Worm (Caenorhabditis elegans) whole organism, early embryonic: ENCODE results near the gene W09B6.4.

Experiments used
- B0310.2 ChIP-seq: sonication (generic microtip); optimal IDR thresholded peaks from 2 replicates; lab custom pipeline; 2016; ENCODE audit warnings: mild to moderate bottlenecking, missing genetic modification characterization, missing compliant biosample characterization
- F13C5.2 ChIP-seq: sonication (generic microtip); optimal IDR thresholded peaks from 2 replicates; lab custom pipeline; 2017; ENCODE audit warnings: mild to moderate bottlenecking, missing genetic modification characterization, inconsistent platforms, missing compliant biosample characterization
- aly-1 ChIP-seq: sonication (generic microtip); optimal IDR thresholded peaks from 2 replicates; lab custom pipeline; 2016; ENCODE audit warnings: missing genetic modification characterization, missing compliant biosample characterization
- ama-1 ChIP-seq: fragments of 150-350 bp; optimal IDR thresholded peaks from 2 replicates; lab custom pipeline; 2014
- ceh-13 ChIP-seq: fragments of 200-800 bp; sonication (Bioruptor generic); optimal IDR thresholded peaks from 2 replicates; lab custom pipeline; 2018; ENCODE audit warnings: mild to moderate bottlenecking, missing genetic modification characterization, missing compliant biosample characterization
- ceh-36 ChIP-seq: sonication (generic microtip); optimal IDR thresholded peaks from 2 replicates; lab custom pipeline; 2016; ENCODE audit warnings: missing genetic modification characterization, inconsistent platforms, missing compliant biosample characterization
- ets-7 ChIP-seq: sonication (generic microtip); optimal IDR thresholded peaks from 2 replicates; lab custom pipeline; 2016; ENCODE audit warnings: missing genotype, missing genetic modification characterization, missing compliant biosample characterization
- flt-1 ChIP-seq: fragments of 200-800 bp; sonication (Bioruptor generic); IDR thresholded peaks from 2 replicates; pipeline ENCODE4 v1.3.6; 2022; ENCODE audit warnings: missing genetic modification characterization, missing compliant biosample characterization
- hmbx-1 ChIP-seq: sonication (generic microtip); optimal IDR thresholded peaks from 2 replicates; lab custom pipeline; 2016; ENCODE audit warnings: mild to moderate bottlenecking, missing genetic modification characterization, missing compliant biosample characterization
- hmg-4 ChIP-seq: fragments of 200-800 bp; sonication (Bioruptor generic); optimal IDR thresholded peaks from 2 replicates; lab custom pipeline; 2018; ENCODE audit warnings: mild to moderate bottlenecking, missing genetic modification characterization, missing compliant biosample characterization
- hnd-1 ChIP-seq: sonication (generic microtip); optimal IDR thresholded peaks from 2 replicates; lab custom pipeline; 2016; ENCODE audit warnings: missing genetic modification characterization, missing compliant biosample characterization
- pes-1 ChIP-seq: fragments of 200-800 bp; sonication (Bioruptor generic); IDR thresholded peaks from 2 replicates; pipeline ENCODE4 v1.3.6; 2022; ENCODE audit warnings: missing genetic modification reagents, missing genetic modification characterization, missing compliant biosample characterization
- scrt-1 ChIP-seq: fragments of 200-800 bp; sonication (Bioruptor generic); IDR thresholded peaks from 2 replicates; pipeline ENCODE4 v1.3.6; 2022; ENCODE audit warnings: missing genetic modification characterization, missing compliant biosample characterization
- sea-1 ChIP-seq: fragments of 200-800 bp; sonication (Bioruptor generic); conservative IDR thresholded peaks from 2 replicates; pipeline ENCODE4 v1.3.6; 2022; ENCODE audit warnings: missing genetic modification characterization, missing compliant biosample characterization
- tbx-11 ChIP-seq: fragments of 200-800 bp; sonication (Bioruptor generic); IDR thresholded peaks from 2 replicates; pipeline ENCODE4 v1.3.6; 2022; ENCODE audit warnings: missing genetic modification characterization, missing compliant biosample characterization
- tbx-37 ChIP-seq: fragments of 200-800 bp; sonication (Bioruptor generic); conservative IDR thresholded peaks from 2 replicates; pipeline ENCODE4 v1.3.6; 2022; ENCODE audit warnings: missing genetic modification reagents, missing genetic modification characterization, missing compliant biosample characterization
- tra-4 ChIP-seq: sonication (generic microtip); optimal IDR thresholded peaks from 2 replicates; lab custom pipeline; 2017; ENCODE audit warnings: missing genetic modification characterization, missing compliant biosample characterization

Gene W09B6.4

ce11 chrII:1086479-1086878, 54.2 kb downstream of the W09B6.4 start:
- TF ChIP-seq aly-1 (no peak), scrt-1 (GFP tag; lab: Robert Waterston, UW) (no peak), flt-1 (no peak), tra-4 (tag; lab: Kevin White, UChicago) (no peak), ama-1 (lab: Kevin White, UChicago) (no peak), hmg-4 (GFP tag; lab: Kevin White, UChicago) (no peak), sea-1 (GFP tag; lab: Robert Waterston, UW) (no peak), F13C5.2 (tag; lab: Kevin White, UChicago) (no peak), ceh-13 (GFP tag; lab: Kevin White, UChicago) (no peak), hnd-1 (tag; lab: Kevin White, UChicago) (no peak), B0310.2 (tag; lab: Kevin White, UChicago) (no peak)

ce11 chrII:1085546-1085945, 55.1 kb downstream of the W09B6.4 start:
- TF ChIP-seq tbx-37 (no peak), sea-1 (GFP tag; lab: Robert Waterston, UW) (no peak), ceh-36 (tag; lab: Kevin White, UChicago) (no peak), ama-1 (lab: Kevin White, UChicago) (no peak), aly-1 (no peak), tbx-11 (GFP tag; lab: Robert Waterston, UW) (no peak), ets-7 (no peak), hnd-1 (tag; lab: Kevin White, UChicago) (no peak), pes-1 (no peak), hmbx-1 (tag; lab: Kevin White, UChicago) (no peak), hmg-4 (GFP tag; lab: Kevin White, UChicago) (no peak), ceh-13 (GFP tag; lab: Kevin White, UChicago) (no peak), flt-1 (no peak), tra-4 (tag; lab: Kevin White, UChicago) (no peak)

ce11 chrII:1084899-1085298, 55.7 kb downstream of the W09B6.4 start:
- no peak for TF ChIP-seq B0310.2 (tag; lab: Kevin White, UChicago)
- TF ChIP-seq sea-1 (GFP tag; lab: Robert Waterston, UW): no peak
- no peak for TF ChIP-seq tbx-37
- no peak for TF ChIP-seq F13C5.2 (tag; lab: Kevin White, UChicago)
- TF ChIP-seq pes-1: no peak
- no peak for TF ChIP-seq aly-1

ce11 chrII:1082859-1083258, 57.8 kb downstream of the W09B6.4 start, which contains the start of gene K02E7.1:
K02E7.1 (plus strand) TSS chrII:1083159.
- no peak for TF ChIP-seq scrt-1 (GFP tag; lab: Robert Waterston, UW)
- no peak for TF ChIP-seq tra-4 (tag; lab: Kevin White, UChicago)
- TF ChIP-seq ama-1 (lab: Kevin White, UChicago): no peak
- TF ChIP-seq pes-1: no peak
- no peak for TF ChIP-seq tbx-11 (GFP tag; lab: Robert Waterston, UW)
- no peak for TF ChIP-seq hnd-1 (tag; lab: Kevin White, UChicago)
- TF ChIP-seq ets-7: no peak
- no peak for TF ChIP-seq hmbx-1 (tag; lab: Kevin White, UChicago)
- TF ChIP-seq F13C5.2 (tag; lab: Kevin White, UChicago): no peak
- no peak for TF ChIP-seq aly-1
